Worm (Caenorhabditis elegans) whole organism, early embryonic: Measurements from ENCODE around the gene W04H10.5.

Experiments
- F13C5.2 ChIP-seq: sonication (generic microtip); optimal IDR thresholded peaks from 2 replicates; lab custom pipeline; 2017; ENCODE audit warnings: mild to moderate bottlenecking, missing genetic modification characterization, inconsistent platforms, missing compliant biosample characterization
- aly-1 ChIP-seq: sonication (generic microtip); optimal IDR thresholded peaks from 2 replicates; lab custom pipeline; 2016; ENCODE audit warnings: missing genetic modification characterization, missing compliant biosample characterization
- ama-1 ChIP-seq: fragments of 150-350 bp; optimal IDR thresholded peaks from 2 replicates; lab custom pipeline; 2014
- ets-7 ChIP-seq: sonication (generic microtip); optimal IDR thresholded peaks from 2 replicates; lab custom pipeline; 2016; ENCODE audit warnings: missing genotype, missing genetic modification characterization, missing compliant biosample characterization
- hmg-4 ChIP-seq: fragments of 200-800 bp; sonication (Bioruptor generic); optimal IDR thresholded peaks from 2 replicates; lab custom pipeline; 2018; ENCODE audit warnings: mild to moderate bottlenecking, missing genetic modification characterization, missing compliant biosample characterization
- hnd-1 ChIP-seq: sonication (generic microtip); optimal IDR thresholded peaks from 2 replicates; lab custom pipeline; 2016; ENCODE audit warnings: missing genetic modification characterization, missing compliant biosample characterization
- tbx-37 ChIP-seq: fragments of 200-800 bp; sonication (Bioruptor generic); conservative IDR thresholded peaks from 2 replicates; pipeline ENCODE4 v1.3.6; 2022; ENCODE audit warnings: missing genetic modification reagents, missing genetic modification characterization, missing compliant biosample characterization
- tra-4 ChIP-seq: sonication (generic microtip); optimal IDR thresholded peaks from 2 replicates; lab custom pipeline; 2017; ENCODE audit warnings: missing genetic modification characterization, missing compliant biosample characterization

ce11 chrII:606033-606432 lies at the start of gene W04H10.5:
- no peak for TF ChIP-seq ets-7 (tag; lab: Kevin White, UChicago)
- TF ChIP-seq tbx-37 (GFP tag; lab: Robert Waterston, UW), result no peak
- no peak for TF ChIP-seq F13C5.2
- TF ChIP-seq tra-4 (tag; lab: Kevin White, UChicago), result no peak
- no peak for TF ChIP-seq ama-1 (lab: Kevin White, UChicago)
- TF ChIP-seq aly-1 (tag; lab: Kevin White, UChicago), result no peak
- no peak for TF ChIP-seq hnd-1 (tag; lab: Kevin White, UChicago)
- no peak for TF ChIP-seq hmg-4
